Worm (Caenorhabditis elegans) whole organism, late embryonic: Measurements from ENCODE around the gene rpl-22.

Experiments used
- F13H6.1 ChIP-seq: sonication (generic microtip); optimal IDR thresholded peaks from 2 replicates; lab custom pipeline; 2016; ENCODE audit warnings: missing genetic modification characterization, missing compliant biosample characterization
- Y22D7AL.16 ChIP-seq: sonication (generic microtip); optimal IDR thresholded peaks from 2 replicates; lab custom pipeline; 2016; ENCODE audit warnings: missing genetic modification characterization, missing compliant biosample characterization
- ahr-1 ChIP-seq: sonication (generic microtip); optimal IDR thresholded peaks from 2 replicates; lab custom pipeline; 2016; ENCODE audit warnings: missing genetic modification characterization, missing compliant biosample characterization
- ama-1 ChIP-seq: fragments of 150-350 bp; optimal IDR thresholded peaks from 2 replicates; lab custom pipeline; 2014
- ceh-30 ChIP-seq: fragments of 150-350 bp; optimal IDR thresholded peaks from 2 replicates; lab custom pipeline; 2014; ENCODE audit warnings: missing biosample characterization, missing genetic modification characterization
- fax-1 ChIP-seq: sonication (generic microtip); optimal IDR thresholded peaks from 2 replicates; lab custom pipeline; 2016; ENCODE audit warnings: missing genotype, missing genetic modification characterization, missing compliant biosample characterization
- fkh-10 ChIP-seq: fragments of 150-350 bp; optimal IDR thresholded peaks from 2 replicates; lab custom pipeline; 2014; ENCODE audit warnings: missing biosample characterization, missing genetic modification reagents, missing genetic modification characterization
- hlh-8 ChIP-seq: sonication (generic microtip); optimal IDR thresholded peaks from 2 replicates; lab custom pipeline; 2016; ENCODE audit warnings: missing genotype, missing genetic modification characterization, missing compliant biosample characterization
- pag-3 ChIP-seq: sonication (generic microtip); optimal IDR thresholded peaks from 2 replicates; lab custom pipeline; 2016; ENCODE audit warnings: missing compliant biosample characterization, missing genetic modification characterization, borderline replicate concordance
- tbx-2 ChIP-seq: sonication (generic microtip); optimal IDR thresholded peaks from 2 replicates; lab custom pipeline; 2016; ENCODE audit warnings: missing genetic modification characterization, missing compliant biosample characterization
- unc-42 ChIP-seq: sonication (generic microtip); optimal IDR thresholded peaks from 2 replicates; lab custom pipeline; 2016; ENCODE audit warnings: missing genotype, missing genetic modification characterization, missing compliant biosample characterization
- unc-55 ChIP-seq: sonication (generic microtip); optimal IDR thresholded peaks from 2 replicates; lab custom pipeline; 2017; ENCODE audit warnings: missing biosample characterization, missing genetic modification reagents, missing genetic modification characterization

ce11 chrII:5105020-5105419, 49.6 kb downstream of the rpl-22 start:
- peak; percentile 79 for TF ChIP-seq fkh-10
- TF ChIP-seq tbx-2 (tag; lab: Kevin White, UChicago): peak; percentile 92
- TF ChIP-seq fax-1 (tag; lab: Kevin White, UChicago): peak; percentile 95
- no peak for TF ChIP-seq ama-1
- TF ChIP-seq pag-3: peak; percentile 68
- no peak for TF ChIP-seq unc-55 (GFP tag; lab: Kevin White, UChicago)
- peak; percentile 95 for TF ChIP-seq hlh-8 (tag; lab: Kevin White, UChicago)
- peak; percentile 74 for TF ChIP-seq ceh-30 (tag; lab: Kevin White, UChicago)
- peak; percentile 92 for TF ChIP-seq F13H6.1 (tag; lab: Kevin White, UChicago)
- peak; percentile 66 for TF ChIP-seq unc-42 (tag; lab: Kevin White, UChicago)
- TF ChIP-seq ahr-1 (tag; lab: Kevin White, UChicago): peak; percentile 90
- TF ChIP-seq Y22D7AL.16 (tag; lab: Kevin White, UChicago): peak; percentile 98
